Fruit fly (Drosophila melanogaster) whole organism, wandering third instar larva: ENCODE measurements around the gene CG43999.

ENCODE experiments used
- Abd-B ChIP-seq: fragments of >200 bp; optimal IDR thresholded peaks from 2 replicates; lab custom pipeline; 2017; ENCODE audit warnings: missing biosample characterization, missing genetic modification characterization
- CG9705 ChIP-seq: fragments of 200-800 bp; sonication (Bioruptor generic); optimal IDR thresholded peaks from 2 replicates; lab custom pipeline; 2018; ENCODE audit warnings: missing biosample characterization, mild to moderate bottlenecking, missing genetic modification characterization
- OdsH ChIP-seq: fragments of 200-800 bp; sonication (Bioruptor generic); optimal IDR thresholded peaks from 2 replicates; lab custom pipeline; 2016; ENCODE audit warnings: missing biosample characterization, mild to moderate bottlenecking, missing genetic modification characterization
- Rel ChIP-seq, 2 experiments: fragments of 200-800 bp; sonication (Bioruptor generic) in 1 of 2; optimal IDR thresholded peaks; 2 replicates in 1 of 2; 3 replicates in 1 of 2; lab custom pipeline; 2016 to 2019; ENCODE audit warnings: mild to moderate bottlenecking in 2 of 2, missing biosample characterization in 2 of 2, missing genetic modification characterization in 2 of 2, moderate library complexity in 1 of 2
- Sp1 ChIP-seq: fragments of 200-800 bp; sonication (Bioruptor generic); optimal IDR thresholded peaks from 3 replicates; lab custom pipeline; 2019; ENCODE audit warnings: missing biosample characterization, mild to moderate bottlenecking, missing genetic modification characterization, moderate library complexity
- dmrt93B ChIP-seq: fragments of 200-800 bp; sonication (Bioruptor generic); optimal IDR thresholded peaks from 2 replicates; lab custom pipeline; 2018; ENCODE audit warnings: missing biosample characterization, mild to moderate bottlenecking, missing genetic modification characterization
- h ChIP-seq: fragments of 200-800 bp; sonication (Bioruptor generic); optimal IDR thresholded peaks from 3 replicates; lab custom pipeline; 2016; ENCODE audit warnings: missing biosample characterization, mild to moderate bottlenecking, missing genetic modification characterization
- pan ChIP-seq: fragments of >200 bp; optimal IDR thresholded peaks from 2 replicates; lab custom pipeline; 2017
- psq ChIP-seq: fragments of 200-800 bp; sonication (Bioruptor generic); optimal IDR thresholded peaks from 3 replicates; lab custom pipeline; 2017; ENCODE audit warnings: missing biosample characterization, mild to moderate bottlenecking, missing genetic modification characterization, moderate library complexity
- sage ChIP-seq: fragments of 200-800 bp; sonication (Bioruptor generic); optimal IDR thresholded peaks from 2 replicates; lab custom pipeline; 2016; ENCODE audit warnings: missing biosample characterization, mild to moderate bottlenecking, missing genetic modification characterization
- usp ChIP-seq: fragments of >200 bp; optimal IDR thresholded peaks from 2 replicates; lab custom pipeline; 2017; ENCODE audit warnings: missing biosample characterization, missing genetic modification characterization

DNA sequence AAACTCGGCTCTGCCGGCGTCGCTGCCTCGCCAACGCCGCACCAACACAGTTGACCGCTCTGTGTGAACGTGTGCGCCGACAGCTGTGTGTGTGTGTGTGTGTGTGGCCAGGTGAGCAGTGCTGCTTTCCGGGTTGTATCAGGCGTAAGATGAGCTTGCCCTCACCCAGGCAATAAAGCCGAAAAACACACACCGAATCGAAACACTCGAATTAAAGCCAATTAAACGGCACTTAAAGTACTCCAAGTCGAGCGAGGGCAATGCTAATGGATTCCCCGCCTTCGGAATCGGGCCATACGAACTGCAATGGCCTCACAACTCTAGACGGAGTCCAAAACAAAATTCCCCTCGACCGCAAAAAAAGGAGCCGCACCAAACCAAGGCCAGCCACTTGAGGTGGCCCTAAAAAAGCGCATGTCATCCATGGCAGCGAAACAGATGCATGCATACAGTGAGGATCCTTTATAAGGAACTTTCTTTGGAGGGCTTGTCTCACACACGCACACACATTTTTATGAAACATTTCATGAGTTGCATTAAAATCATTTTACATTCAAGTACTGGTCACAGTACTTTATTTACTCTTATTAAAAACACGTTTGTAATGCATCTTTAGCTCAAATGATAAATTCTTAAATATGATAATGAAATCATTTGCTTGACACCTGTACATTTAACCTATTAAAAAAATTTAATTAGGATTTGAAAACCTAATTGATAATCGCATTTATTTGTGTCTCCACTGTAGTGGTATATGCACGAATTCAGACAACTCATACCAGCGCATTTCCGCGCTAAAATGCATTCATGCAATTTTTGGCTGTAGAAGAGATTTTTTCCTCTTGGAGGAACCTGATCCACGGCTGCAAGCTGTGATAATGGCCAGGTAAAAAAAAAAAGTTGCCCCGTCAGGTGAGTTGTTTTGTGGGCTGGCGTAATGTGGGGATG is 19.9 kb upstream of the CG43999 start:
- no peak for TF ChIP-seq usp (GFP tag; lab: Kevin White, UChicago)
- TF ChIP-seq pan: no peak
- peak; percentile 93 for TF ChIP-seq OdsH (GFP tag; lab: Kevin White, UChicago)
- peak; percentile 96 for TF ChIP-seq Sp1 (GFP tag; lab: Kevin White, UChicago)
- TF ChIP-seq Rel (GFP tag; optimal IDR thresholded peaks at IDR 0.05; lab: Kevin White, UChicago): peak; percentile 89
- peak; percentile 94 for TF ChIP-seq Rel (tag; optimal IDR thresholded peaks at IDR 0.05; lab: Kevin White, UChicago)
- peak; percentile 90 for TF ChIP-seq CG9705 (GFP tag; lab: Kevin White, UChicago)
- TF ChIP-seq sage (GFP tag; lab: Kevin White, UChicago): peak; percentile 85
- TF ChIP-seq Abd-B: no peak
- TF ChIP-seq dmrt93B (GFP tag; lab: Kevin White, UChicago): peak; percentile 86
- TF ChIP-seq psq: peak; percentile 86
- peak; percentile 92 for TF ChIP-seq h (GFP tag; lab: Kevin White, UChicago)
